Fruit fly (Drosophila melanogaster) whole organism, embryonic: Measurements from ENCODE around the gene CG6738.

Source experiments
- BtbVII ChIP-seq: fragments of 200-800 bp; sonication (Bioruptor generic); optimal IDR thresholded peaks from 3 replicates; lab custom pipeline; 2017; ENCODE audit warnings: missing biosample characterization, mild to moderate bottlenecking, missing genetic modification characterization
- CG11093 ChIP-seq: fragments of 200-800 bp; sonication (Bioruptor generic); IDR thresholded peaks from 3 replicates; pipeline ENCODE4 v1.3.6; 2022; ENCODE audit warnings: missing biosample characterization, missing genetic modification characterization
- CG12659 ChIP-seq: fragments of 200-800 bp; sonication (Bioruptor generic); optimal IDR thresholded peaks from 3 replicates; lab custom pipeline; 2017; ENCODE audit warnings: mild to moderate bottlenecking, missing biosample characterization, missing genetic modification reagents, missing genetic modification characterization
- CG13775 ChIP-seq: fragments of 200-800 bp; sonication (Bioruptor generic); optimal IDR thresholded peaks from 3 replicates; lab custom pipeline; 2017; ENCODE audit warnings: missing biosample characterization, mild to moderate bottlenecking, missing genetic modification characterization
- CG15073 ChIP-seq: fragments of 200-800 bp; sonication (Bioruptor generic); optimal IDR thresholded peaks from 2 replicates; lab custom pipeline; 2016; ENCODE audit warnings: missing biosample characterization, missing genetic modification characterization
- CG15269 ChIP-seq: fragments of 200-800 bp; sonication (Bioruptor generic); optimal IDR thresholded peaks from 2 replicates; lab custom pipeline; 2018; ENCODE audit warnings: missing biosample characterization, mild to moderate bottlenecking, missing genetic modification characterization, moderate library complexity
- CG17328 ChIP-seq: fragments of 200-800 bp; sonication (Bioruptor generic); IDR thresholded peaks from 2 replicates; pipeline ENCODE4 v1.3.6; 2022; ENCODE audit warnings: missing biosample characterization, missing genetic modification characterization
- CG17612 ChIP-seq: fragments of 200-800 bp; sonication (Bioruptor generic); IDR thresholded peaks from 2 replicates; pipeline ENCODE4 v1.3.6; 2022; ENCODE audit warnings: missing biosample characterization, missing genetic modification characterization
- CG2116 ChIP-seq: fragments of 200-800 bp; sonication (Bioruptor generic); optimal IDR thresholded peaks from 3 replicates; lab custom pipeline; 2018; ENCODE audit warnings: missing biosample characterization, mild to moderate bottlenecking, missing genetic modification characterization
- CG2120 ChIP-seq: fragments of 200-800 bp; sonication (Bioruptor generic); optimal IDR thresholded peaks from 3 replicates; lab custom pipeline; 2016; ENCODE audit warnings: missing biosample characterization, missing genetic modification characterization
- CG2199 ChIP-seq: fragments of 200-800 bp; sonication (Bioruptor generic); IDR thresholded peaks from 3 replicates; pipeline ENCODE4 v1.3.6; 2022; ENCODE audit warnings: missing biosample characterization, missing genetic modification characterization
- CG2712 ChIP-seq: fragments of 200-800 bp; optimal IDR thresholded peaks from 3 replicates; lab custom pipeline; 2019; ENCODE audit warnings: missing biosample characterization, mild to moderate bottlenecking, missing genetic modification characterization, moderate library complexity
- CG32772 ChIP-seq: fragments of 200-800 bp; sonication (Bioruptor generic); IDR thresholded peaks from 2 replicates; pipeline ENCODE4 v1.3.6; 2022; ENCODE audit warnings: missing biosample characterization, missing genetic modification characterization
- CG4360 ChIP-seq: fragments of 200-800 bp; sonication (Bioruptor generic); IDR thresholded peaks from 2 replicates; pipeline ENCODE4 v1.3.6; 2022; ENCODE audit warnings: missing biosample characterization, missing genetic modification characterization
- CG6689 ChIP-seq: fragments of 200-800 bp; sonication (Bioruptor generic); IDR thresholded peaks from 2 replicates; pipeline ENCODE4 v1.3.6; 2022; ENCODE audit warnings: missing biosample characterization, missing genetic modification characterization
- CG6791 ChIP-seq: fragments of 200-800 bp; sonication (Bioruptor generic); IDR thresholded peaks from 3 replicates; pipeline ENCODE4 v1.3.6; 2022; ENCODE audit warnings: missing biosample characterization, missing genetic modification characterization; ENCODE audit not compliant: partially characterized antibody
- CG7963 ChIP-seq: fragments of 200-800 bp; sonication (Bioruptor generic); IDR thresholded peaks from 3 replicates; pipeline ENCODE4 v1.3.6; 2022; ENCODE audit warnings: missing biosample characterization, missing genetic modification characterization; ENCODE audit not compliant: partially characterized antibody
- D ChIP-seq, 2 experiments: fragments of 200-800 bp in 1 of 2; fragments of >200 bp in 1 of 2; sonication (Bioruptor generic) in 1 of 2; optimal IDR thresholded peaks; 2 replicates in 1 of 2; 3 replicates in 1 of 2; lab custom pipeline; 2017; ENCODE audit warnings: mild to moderate bottlenecking in 1 of 2, missing biosample characterization in 1 of 2, missing genetic modification characterization in 1 of 2, missing genetic modification reagents in 1 of 2
- Doc3 ChIP-seq: fragments of 200-800 bp; sonication (Bioruptor generic); IDR thresholded peaks from 3 replicates; pipeline ENCODE4 v1.3.6; 2022; ENCODE audit warnings: missing biosample characterization, missing genetic modification characterization; ENCODE audit not compliant: partially characterized antibody
- HLH3B ChIP-seq: fragments of 200-800 bp; sonication (Bioruptor generic); IDR thresholded peaks from 2 replicates; pipeline ENCODE4 v1.3.6; 2022; ENCODE audit warnings: missing biosample characterization, missing genetic modification characterization
- HLHmδ ChIP-seq: fragments of 200-800 bp; sonication (Bioruptor generic); optimal IDR thresholded peaks from 2 replicates; lab custom pipeline; 2018; ENCODE audit warnings: missing biosample characterization, mild to moderate bottlenecking, missing genetic modification characterization, moderate library complexity
- Hmr ChIP-seq: fragments of 200-800 bp; sonication (Bioruptor generic); optimal IDR thresholded peaks from 3 replicates; lab custom pipeline; 2017; ENCODE audit warnings: mild to moderate bottlenecking, missing biosample characterization, missing genetic modification reagents, missing genetic modification characterization
- Med ChIP-seq: fragments of 200-800 bp; sonication (Bioruptor generic); peaks from one replicate; lab custom pipeline; 2016; ENCODE audit warnings: missing biosample characterization, missing genetic modification characterization, mild to moderate bottlenecking, inconsistent platforms, moderate library complexity
- Myb ChIP-seq: fragments of 200-800 bp; sonication (Bioruptor generic); optimal IDR thresholded peaks from 2 replicates; lab custom pipeline; 2016; ENCODE audit warnings: missing biosample characterization, missing genetic modification characterization
- Nf-YC ChIP-seq: fragments of 200-800 bp; optimal IDR thresholded peaks from 3 replicates; lab custom pipeline; 2019; ENCODE audit warnings: missing biosample characterization, mild to moderate bottlenecking, missing genetic modification characterization, moderate library complexity
- Oaz ChIP-seq: fragments of 200-800 bp; sonication (Bioruptor generic); IDR thresholded peaks from 2 replicates; pipeline ENCODE4 v1.3.6; 2022; ENCODE audit warnings: missing biosample characterization, missing genetic modification characterization
- PHDP ChIP-seq: fragments of 200-800 bp; sonication (Bioruptor generic); optimal IDR thresholded peaks from 3 replicates; lab custom pipeline; 2018; ENCODE audit warnings: missing biosample characterization, mild to moderate bottlenecking, missing genetic modification characterization, moderate library complexity
- Scr ChIP-seq: fragments of 200-800 bp; sonication (Bioruptor generic); IDR thresholded peaks from 2 replicates; pipeline ENCODE4 v1.3.6; 2022; ENCODE audit warnings: missing biosample characterization, missing genetic modification characterization; ENCODE audit not compliant: partially characterized antibody
- Ssrp ChIP-seq: fragments of 200-800 bp; sonication (Bioruptor generic); optimal IDR thresholded peaks from 2 replicates; lab custom pipeline; 2018; ENCODE audit warnings: missing biosample characterization, mild to moderate bottlenecking, missing genetic modification characterization, moderate library complexity
- TFAM ChIP-seq: fragments of 200-800 bp; sonication (Bioruptor generic); optimal IDR thresholded peaks from 2 replicates; lab custom pipeline; 2017; ENCODE audit warnings: missing biosample characterization, missing genetic modification characterization, inconsistent platforms
- chm ChIP-seq: fragments of 200-800 bp; sonication (Bioruptor generic); IDR thresholded peaks from 2 replicates; pipeline ENCODE4 v1.3.6; 2022; ENCODE audit warnings: missing biosample characterization, missing genetic modification characterization
- chn ChIP-seq: fragments of 200-800 bp; sonication (Bioruptor generic); optimal IDR thresholded peaks from 2 replicates; lab custom pipeline; 2016; ENCODE audit warnings: missing biosample characterization, missing genetic modification characterization
- dati ChIP-seq: fragments of 200-800 bp; sonication (Bioruptor generic); IDR thresholded peaks from 2 replicates; pipeline ENCODE4 v1.3.6; 2022; ENCODE audit warnings: missing biosample characterization, missing genetic modification characterization
- dmrt99B ChIP-seq: fragments of 200-800 bp; sonication (Bioruptor generic); optimal IDR thresholded peaks from 2 replicates; lab custom pipeline; 2018; ENCODE audit warnings: missing biosample characterization, mild to moderate bottlenecking, missing genetic modification characterization, moderate library complexity
- dysf ChIP-seq: fragments of 200-800 bp; sonication (Bioruptor generic); IDR thresholded peaks from 3 replicates; pipeline ENCODE4 v1.3.6; 2022; ENCODE audit warnings: missing biosample characterization, missing genetic modification characterization
- eyg ChIP-seq: fragments of 200-800 bp; sonication (Bioruptor generic); optimal IDR thresholded peaks from 3 replicates; lab custom pipeline; 2016; ENCODE audit warnings: missing biosample characterization, missing genetic modification characterization
- fd102C ChIP-seq: fragments of 200-800 bp; sonication (Bioruptor generic); optimal IDR thresholded peaks from 2 replicates; lab custom pipeline; 2018; ENCODE audit warnings: missing biosample characterization, mild to moderate bottlenecking, missing genetic modification characterization, moderate library complexity
- fd96Cb ChIP-seq: fragments of 200-800 bp; sonication (Bioruptor generic); optimal IDR thresholded peaks from 2 replicates; lab custom pipeline; 2018; ENCODE audit warnings: missing biosample characterization, mild to moderate bottlenecking, missing genetic modification characterization, moderate library complexity
- gem ChIP-seq: fragments of 200-800 bp; sonication (Bioruptor generic); optimal IDR thresholded peaks from 2 replicates; lab custom pipeline; 2019; ENCODE audit warnings: missing biosample characterization, mild to moderate bottlenecking, missing genetic modification characterization, moderate library complexity
- grau ChIP-seq: fragments of 200-800 bp; optimal IDR thresholded peaks from 3 replicates; lab custom pipeline; 2019; ENCODE audit warnings: missing biosample characterization, mild to moderate bottlenecking, missing genetic modification characterization, moderate library complexity
- gro ChIP-seq: fragments of 200-800 bp; sonication (Bioruptor generic); optimal IDR thresholded peaks from 2 replicates; lab custom pipeline; 2016; ENCODE audit warnings: missing biosample characterization, missing genetic modification characterization
- inv ChIP-seq: fragments of 200-800 bp; sonication (Bioruptor generic); IDR thresholded peaks from 2 replicates; pipeline ENCODE4 v1.3.6; 2022; ENCODE audit warnings: missing biosample characterization, missing genetic modification characterization; ENCODE audit not compliant: partially characterized antibody
- nerfin-2 ChIP-seq: fragments of 200-800 bp; sonication (Bioruptor generic); IDR thresholded peaks from 2 replicates; pipeline ENCODE4 v1.3.6; 2022; ENCODE audit warnings: missing biosample characterization, missing genetic modification characterization; ENCODE audit not compliant: partially characterized antibody
- pnt ChIP-seq: fragments of 200-800 bp; sonication (Bioruptor generic); optimal IDR thresholded peaks from 3 replicates; lab custom pipeline; 2016; ENCODE audit warnings: missing biosample characterization, missing genetic modification characterization
- salm ChIP-seq: fragments of 200-800 bp; sonication (Bioruptor generic); optimal IDR thresholded peaks from 2 replicates; lab custom pipeline; 2018; ENCODE audit warnings: missing biosample characterization, mild to moderate bottlenecking, missing genetic modification characterization
- shn ChIP-seq: fragments of 200-800 bp; sonication (Bioruptor generic); optimal IDR thresholded peaks from 3 replicates; lab custom pipeline; 2016; ENCODE audit warnings: missing biosample characterization, missing genetic modification characterization
- sisA ChIP-seq: fragments of 200-800 bp; sonication (Bioruptor generic); IDR thresholded peaks from 2 replicates; pipeline ENCODE4 v1.3.6; 2022; ENCODE audit warnings: missing biosample characterization, missing genetic modification characterization
- unc-4 ChIP-seq: fragments of 200-800 bp; sonication (Bioruptor generic); IDR thresholded peaks from 2 replicates; pipeline ENCODE4 v1.3.6; 2022; ENCODE audit warnings: missing biosample characterization, missing genetic modification characterization; ENCODE audit not compliant: partially characterized antibody
- vfl ChIP-seq: fragments of 200-800 bp; sonication (Bioruptor generic); optimal IDR thresholded peaks from 2 replicates; lab custom pipeline; 2016; ENCODE audit warnings: missing biosample characterization, missing genetic modification characterization
- wor ChIP-seq: fragments of 200-800 bp; sonication (Bioruptor generic); IDR thresholded peaks from 2 replicates; pipeline ENCODE4 v1.3.6; 2022; ENCODE audit warnings: missing biosample characterization, missing genetic modification characterization
- zen ChIP-seq: fragments of 200-800 bp; sonication (Bioruptor generic); optimal IDR thresholded peaks from 3 replicates; lab custom pipeline; 2018; ENCODE audit warnings: missing biosample characterization, mild to moderate bottlenecking, missing genetic modification characterization, moderate library complexity

The CG6738 gene

dm6 chr3R:23110724-23111123 is 11.4 kb downstream of the CG6738 start (continued):
- TF ChIP-seq sisA (GFP tag; lab: Robert Waterston, UW): no peak
- TF ChIP-seq TFAM: no peak
- TF ChIP-seq CG12659 (GFP tag; lab: Kevin White, UChicago): peak; percentile 2
- TF ChIP-seq grau (tag; lab: Kevin White, UChicago): peak; percentile 19
- TF ChIP-seq unc-4 (GFP tag; lab: Robert Waterston, UW): no peak
- TF ChIP-seq shn (GFP tag; lab: Kevin White, UChicago): no peak
- TF ChIP-seq Hmr: peak; percentile 27
- TF ChIP-seq salm (tag; lab: Kevin White, UChicago): no peak
- TF ChIP-seq CG11093: no peak
- TF ChIP-seq Med (GFP tag; lab: Kevin White, UChicago): peak; percentile 86
- peak; percentile 29 for TF ChIP-seq dmrt99B (tag; lab: Kevin White, UChicago)
- TF ChIP-seq fd102C (GFP tag; lab: Kevin White, UChicago): no peak
- TF ChIP-seq dati: no peak
- peak; percentile 37 for TF ChIP-seq gem
- no peak for TF ChIP-seq inv (GFP tag; lab: Robert Waterston, UW)
- no peak for TF ChIP-seq CG7963 (GFP tag; lab: Robert Waterston, UW)
- no peak for TF ChIP-seq Oaz
- TF ChIP-seq gro (GFP tag; lab: Kevin White, UChicago): peak; percentile 39
- no peak for TF ChIP-seq CG32772
- no peak for TF ChIP-seq CG6689 (GFP tag; lab: Robert Waterston, UW)
- TF ChIP-seq Scr (GFP tag; lab: Robert Waterston, UW): no peak
- TF ChIP-seq CG2116 (GFP tag; lab: Kevin White, UChicago): no peak
- no peak for TF ChIP-seq PHDP (tag; lab: Kevin White, UChicago)
- TF ChIP-seq chm (GFP tag; lab: Robert Waterston, UW): no peak
- TF ChIP-seq CG6791 (GFP tag; lab: Robert Waterston, UW): no peak
- TF ChIP-seq CG2712 (tag; lab: Kevin White, UChicago): no peak
- TF ChIP-seq Ssrp: no peak
- TF ChIP-seq vfl (GFP tag; lab: Kevin White, UChicago): no peak
- no peak for TF ChIP-seq HLHmδ (GFP tag; lab: Kevin White, UChicago)
- TF ChIP-seq CG15073 (GFP tag; lab: Kevin White, UChicago): no peak
- no peak for TF ChIP-seq zen (tag; lab: Kevin White, UChicago)
- TF ChIP-seq nerfin-2 (GFP tag; lab: Robert Waterston, UW): no peak
- no peak for TF ChIP-seq CG13775 (GFP tag; lab: Kevin White, UChicago)
- TF ChIP-seq chn (GFP tag; lab: Kevin White, UChicago): no peak
- no peak for TF ChIP-seq Myb (GFP tag; lab: Kevin White, UChicago)
- no peak for TF ChIP-seq wor (GFP tag; lab: Robert Waterston, UW)
- peak; percentile 43 for TF ChIP-seq BtbVII
- TF ChIP-seq CG2199 (GFP tag; lab: Robert Waterston, UW): no peak
- TF ChIP-seq Doc3 (GFP tag; lab: Robert Waterston, UW): no peak
- TF ChIP-seq CG17612 (GFP tag; lab: Robert Waterston, UW): 0 out of 2 replicates have a peak, but pooled peaks have one; percentile 32
- TF ChIP-seq CG2120 (GFP tag; lab: Kevin White, UChicago): peak; percentile 48
- TF ChIP-seq eyg: no peak
- TF ChIP-seq CG15269: peak; percentile 33
- no peak for TF ChIP-seq D (optimal IDR thresholded peaks at IDR 0.05; lab: Kevin White, UChicago)
- no peak for TF ChIP-seq D (GFP tag; optimal IDR thresholded peaks at IDR 0.05; lab: Kevin White, UChicago)
- no peak for TF ChIP-seq fd96Cb (tag; lab: Kevin White, UChicago)
- peak; percentile 12 for TF ChIP-seq Nf-YC
- peak; percentile 24; the same call in 1 of the 3 replicates for TF ChIP-seq dysf (GFP tag; lab: Robert Waterston, UW)
- TF ChIP-seq pnt (GFP tag; lab: Kevin White, UChicago): no peak
- no peak for TF ChIP-seq CG17328 (GFP tag; lab: Robert Waterston, UW)
- TF ChIP-seq CG4360 (GFP tag; lab: Robert Waterston, UW): no peak
- TF ChIP-seq HLH3B (GFP tag; lab: Robert Waterston, UW): no peak
